Fruit fly (Drosophila melanogaster) whole organism, wandering third instar larva: ENCODE data around the gene CG42579.

Experiments
- Myc ChIP-seq: fragments of >200 bp; optimal IDR thresholded peaks from 2 replicates; lab custom pipeline; 2017
- OdsH ChIP-seq: fragments of 200-800 bp; sonication (Bioruptor generic); optimal IDR thresholded peaks from 2 replicates; lab custom pipeline; 2016; ENCODE audit warnings: missing biosample characterization, mild to moderate bottlenecking, missing genetic modification characterization
- fru ChIP-seq: fragments of 200-800 bp; sonication (Bioruptor generic); optimal IDR thresholded peaks from 3 replicates; lab custom pipeline; 2016; ENCODE audit warnings: missing biosample characterization, mild to moderate bottlenecking, missing genetic modification characterization
- lola ChIP-seq: fragments of >200 bp; optimal IDR thresholded peaks from 2 replicates; lab custom pipeline; 2017; ENCODE audit warnings: missing biosample characterization, missing genetic modification characterization
- pan ChIP-seq: fragments of >200 bp; optimal IDR thresholded peaks from 2 replicates; lab custom pipeline; 2017

DNA sequence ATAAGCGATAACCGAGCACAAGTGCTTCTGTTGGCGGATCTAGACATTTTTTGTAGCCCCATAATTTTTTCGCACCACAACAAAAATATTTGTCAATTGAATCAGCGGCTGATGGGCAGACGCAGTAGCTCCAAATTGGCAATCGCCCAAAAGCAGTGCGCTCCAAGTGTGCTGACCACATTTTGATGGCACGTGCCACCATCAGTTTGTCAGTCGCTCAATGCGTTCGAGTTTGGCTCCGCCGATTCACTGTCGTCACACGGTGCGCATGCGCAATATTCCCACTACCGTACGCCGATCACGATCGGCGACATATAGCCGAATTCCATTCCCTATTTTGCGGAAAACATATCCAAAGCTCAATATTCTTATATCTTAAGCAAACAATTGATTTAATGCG, 48.8 kb upstream of the CG42579 start:
- TF ChIP-seq lola (no peak), fru (GFP tag; lab: Kevin White, UChicago) (no peak), OdsH (no peak), Myc (no peak), pan (lab: Kevin White, UChicago) (no peak)
